Worm (Caenorhabditis elegans) whole organism, midembryonic: ENCODE data around the gene eri-3.

Experiments used
- T22C8.4 ChIP-seq: fragments of 200-800 bp; sonication (Bioruptor generic); IDR thresholded peaks from 2 replicates; pipeline ENCODE4 v1.3.6; 2022; ENCODE audit warnings: missing genetic modification characterization, missing compliant biosample characterization
- cog-1 ChIP-seq: sonication (generic microtip); optimal IDR thresholded peaks from 2 replicates; lab custom pipeline; 2016; ENCODE audit warnings: missing genetic modification characterization, missing compliant biosample characterization
- flt-1 ChIP-seq: fragments of 200-800 bp; sonication (Bioruptor generic); IDR thresholded peaks from 2 replicates; pipeline ENCODE4 v1.3.6; 2022; ENCODE audit warnings: missing genetic modification characterization, missing compliant biosample characterization
- med-1 ChIP-seq: sonication (generic microtip); optimal IDR thresholded peaks from 2 replicates; lab custom pipeline; 2017; ENCODE audit warnings: missing genetic modification characterization, mild to moderate bottlenecking, missing compliant biosample characterization, antibody characterized with exemption, missing genetic modification reagents; ENCODE audit not compliant: insufficient read depth
- ref-1 ChIP-seq: fragments of 200-800 bp; sonication (Bioruptor generic); conservative IDR thresholded peaks from 2 replicates; pipeline ENCODE4 v1.3.6; 2022; ENCODE audit warnings: missing genetic modification reagents, missing genetic modification characterization, missing compliant biosample characterization
- tab-1 ChIP-seq: fragments of 200-800 bp; sonication (Bioruptor generic); IDR thresholded peaks from 2 replicates; pipeline ENCODE4 v1.3.6; 2022; ENCODE audit warnings: missing genetic modification characterization, missing compliant biosample characterization
- ztf-23 ChIP-seq: fragments of 200-800 bp; sonication (Bioruptor generic); IDR thresholded peaks from 2 replicates; pipeline ENCODE4 v1.3.6; 2022; ENCODE audit warnings: missing genetic modification reagents, missing genetic modification characterization, missing compliant biosample characterization
- ztf-29 ChIP-seq: fragments of 200-800 bp; sonication (Bioruptor generic); IDR thresholded peaks from 2 replicates; pipeline ENCODE4 v1.3.6; 2022; ENCODE audit warnings: missing genetic modification reagents, missing genetic modification characterization, missing compliant biosample characterization

DNA sequence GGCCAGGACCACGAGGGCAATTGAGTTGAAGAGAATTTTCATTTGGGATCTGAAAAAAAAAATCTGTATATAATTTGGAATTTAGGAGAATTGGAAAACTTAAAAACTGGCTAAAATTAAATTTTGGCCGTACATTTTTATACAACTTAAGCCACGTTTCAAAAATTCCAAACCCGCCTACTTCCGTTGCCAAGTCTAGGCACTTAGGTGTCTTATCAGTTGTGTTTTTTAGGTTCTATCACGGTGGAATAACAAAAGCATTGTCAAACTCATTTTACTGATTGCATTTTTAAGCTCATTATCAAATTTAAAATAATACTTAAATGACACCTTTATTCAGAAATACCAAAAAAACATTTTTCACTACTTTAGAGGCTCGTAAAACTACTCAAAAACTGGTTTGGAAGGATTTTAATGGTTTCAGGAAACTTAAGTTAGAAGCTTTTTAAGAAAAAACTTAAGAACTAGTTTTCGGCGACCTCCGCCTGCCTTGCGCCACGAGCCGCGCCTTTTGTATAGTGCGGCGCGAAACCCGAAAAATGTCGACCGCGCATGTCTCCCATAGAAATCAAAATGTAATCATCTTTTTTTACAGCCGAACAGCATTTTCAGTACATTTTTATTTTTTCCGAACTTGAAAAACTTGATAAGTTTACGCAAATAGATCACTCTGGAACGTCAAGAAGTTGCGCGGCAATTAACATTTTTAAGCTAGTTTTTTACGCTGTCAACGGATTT, 5.2 kb upstream of the eri-3 start, which contains the start of gene lips-13:
- no peak for TF ChIP-seq flt-1 (GFP tag; lab: Robert Waterston, UW)
- no peak for TF ChIP-seq tab-1 (GFP tag; lab: Robert Waterston, UW)
- TF ChIP-seq ztf-29 (GFP tag; lab: Robert Waterston, UW), result no peak
- TF ChIP-seq ztf-23 (GFP tag; lab: Robert Waterston, UW), result no peak
- TF ChIP-seq cog-1 (tag; lab: Kevin White, UChicago), result no peak
- no peak for TF ChIP-seq ref-1
- no peak for TF ChIP-seq med-1 (GFP tag; lab: Kevin White, UChicago)
- TF ChIP-seq T22C8.4, result no peak
